Worm (Caenorhabditis elegans): Measurements from ENCODE around the gene Y38H6C.4.
"Not testable (repeated sequence)": the region's sequence is repeated elsewhere in the genome, so short reads cannot be mapped to it uniquely, and the experiment has no call there.

The Y38H6C.4 gene

ce11 chrV:20517005-20517404, 12.1 kb upstream of the Y38H6C.4 start:
- no peak for TF ChIP-seq nhr-25 (tag; optimal IDR thresholded peaks at IDR 0.05; ENCODE audit: borderline replicate concordance, insufficient read depth)
- TF ChIP-seq zip-2 (tag; optimal IDR thresholded peaks at IDR 0.05) = no peak
- peak; percentile 96 for TF ChIP-seq aha-1 (tag)
- 0 out of 2 replicates have a peak, but pooled peaks have one; percentile 70 for TF ChIP-seq F44E2.7 (GFP tag; IDR thresholded peaks at IDR 0.05)
- no peak for TF ChIP-seq spr-1 (tag; optimal IDR thresholded peaks at IDR 0.05)
- TF ChIP-seq arid-1 (GFP tag; conservative IDR thresholded peaks at IDR 0.05) = no peak
- TF ChIP-seq D1046.2 (GFP tag; IDR thresholded peaks at IDR 0.05) = no peak
- no peak for TF ChIP-seq nhr-76 (tag; optimal IDR thresholded peaks at IDR 0.05)
- TF ChIP-seq zip-11 (GFP tag; IDR thresholded peaks at IDR 0.05) = no peak
- no peak for TF ChIP-seq dve-1 (tag; optimal IDR thresholded peaks at IDR 0.05; ENCODE audit: insufficient read depth)
- no peak for TF ChIP-seq spr-3 (GFP tag; optimal IDR thresholded peaks at IDR 0.05)
- TF ChIP-seq jun-1 (tag; optimal IDR thresholded peaks at IDR 0.05) = no peak

- TF ChIP-seq T20F7.1 (GFP tag; optimal IDR thresholded peaks at IDR 0.05) (no peak), pqm-1 (tag; optimal IDR thresholded peaks at IDR 0.05) (peak; percentile 48)
Measured at ce11 chrV:20514483-20514882, 9.6 kb upstream of the Y38H6C.4 start.

ce11 chrV:20513661-20514060, 8.8 kb upstream of the Y38H6C.4 start, which contains the start of gene Y38H6C.8:
TSS of gene Y38H6C.8 (plus strand) at chrV:20513961.
- TF ChIP-seq gei-8 (GFP tag; optimal IDR thresholded peaks at IDR 0.05); set-16 (GFP tag; IDR thresholded peaks at IDR 0.05); T20F7.1 (GFP tag; optimal IDR thresholded peaks at IDR 0.05): not testable (repeated sequence)

ce11 chrV:20509427-20509826, 4.5 kb upstream of the Y38H6C.4 start:
- no peak for TF ChIP-seq ztf-11 (tag; optimal IDR thresholded peaks at IDR 0.05)
- no peak for TF ChIP-seq lin-39 (tag; optimal IDR thresholded peaks at IDR 0.05)
- peak; percentile 49; the same call in 1 of the 2 replicates for TF ChIP-seq set-16 (GFP tag; IDR thresholded peaks at IDR 0.05)

ce11 chrV:20506542-20506941, 1.6 kb upstream of the Y38H6C.4 start:
- TF ChIP-seq set-16 (GFP tag; IDR thresholded peaks at IDR 0.05) (peak; percentile 81), zip-11 (GFP tag; IDR thresholded peaks at IDR 0.05) (no peak)

- TF ChIP-seq lin-39 (tag; optimal IDR thresholded peaks at IDR 0.05) = no peak
- no peak for TF ChIP-seq F10B5.3 (tag; optimal IDR thresholded peaks at IDR 0.05)
- TF ChIP-seq lin-38 (GFP tag; IDR thresholded peaks at IDR 0.05) = no peak
- TF ChIP-seq zip-2 (tag; optimal IDR thresholded peaks at IDR 0.05) = no peak
- no peak for TF ChIP-seq egl-27 (tag; optimal IDR thresholded peaks at IDR 0.05)
- TF ChIP-seq hlh-11 (tag; optimal IDR thresholded peaks at IDR 0.05) = no peak
- no peak for TF ChIP-seq ama-1 (optimal IDR thresholded peaks at IDR 0.05)
- no peak for TF ChIP-seq duxl-1 (tag; optimal IDR thresholded peaks at IDR 0.05; ENCODE audit: poor library complexity)
- TF ChIP-seq gei-8 (GFP tag; optimal IDR thresholded peaks at IDR 0.05) = no peak
- no peak for TF ChIP-seq nhr-48 (tag; optimal IDR thresholded peaks at IDR 0.05)
- no peak for TF ChIP-seq mes-2 (tag; optimal IDR thresholded peaks at IDR 0.05; ENCODE audit: poor library complexity, severe bottlenecking)
- no peak for TF ChIP-seq nhr-77 (tag; optimal IDR thresholded peaks at IDR 0.05)
- TF ChIP-seq set-16 (GFP tag; IDR thresholded peaks at IDR 0.05) = no peak
- no peak for TF ChIP-seq tra-1 (GFP tag; IDR thresholded peaks at IDR 0.05)
- TF ChIP-seq fkh-10 (GFP tag; optimal IDR thresholded peaks at IDR 0.05) = no peak
- no peak for TF ChIP-seq F49E8.2 (tag; optimal IDR thresholded peaks at IDR 0.05; ENCODE audit: borderline replicate concordance)
- no peak for TF ChIP-seq pqm-1 (tag; optimal IDR thresholded peaks at IDR 0.05)
- TF ChIP-seq mdt-29 (GFP tag; IDR thresholded peaks at IDR 0.05) = no peak
- TF ChIP-seq pha-4 (GFP tag; IDR thresholded peaks at IDR 0.05) = no peak
- TF ChIP-seq pha-4 (tag; optimal IDR thresholded peaks at IDR 0.05) = no peak
Measured at ce11 chrV:20500405-20500804, 4.5 kb downstream of the Y38H6C.4 start, which contains the start of gene dct-14. TSS of gene dct-14 (minus strand) at chrV:20500505.

Measured in whole organism, L4 larva.